Worm (Caenorhabditis elegans): ENCODE data around the gene dab-1.

ce11 chrII:8276057-8276456 lies 53.9 kb downstream of the dab-1 start, which contains the start of the genes gei-14 and slc-25A32:
- TF ChIP-seq efl-1 (GFP tag; optimal IDR thresholded peaks at IDR 0.05) (peak; percentile 88), lin-35 (GFP tag; optimal IDR thresholded peaks at IDR 0.05) (peak; percentile 50 to 75 (median 65)), ceh-91 (GFP tag; IDR thresholded peaks at IDR 0.05) (peak; percentile 87), cebp-2 (GFP tag; IDR thresholded peaks at IDR 0.05) (no peak), zfh-2 (GFP tag; conservative IDR thresholded peaks at IDR 0.05) (no peak), F33H1.4 (GFP tag; IDR thresholded peaks at IDR 0.05) (peak; percentile 92), unc-62 (GFP tag; optimal IDR thresholded peaks at IDR 0.05) (no peak), akir-1 (GFP tag; optimal IDR thresholded peaks at IDR 0.05) (no peak), ztf-18 (tag; optimal IDR thresholded peaks at IDR 0.05) (no peak), nhr-27 (tag; optimal IDR thresholded peaks at IDR 0.05) (no peak)

All from whole organism, young adult.